Worm (Caenorhabditis elegans) whole organism, young adult: ENCODE data around the gene igeg-2.

Experiments
- K11D2.4 ChIP-seq: fragments of 200-800 bp; sonication (Bioruptor generic); IDR thresholded peaks from 2 replicates; pipeline ENCODE4 v1.3.6; 2022; ENCODE audit warnings: missing genetic modification reagents, missing genetic modification characterization, missing compliant biosample characterization
- attf-6 ChIP-seq: fragments of 200-800 bp; sonication (Bioruptor generic); IDR thresholded peaks from 2 replicates; pipeline ENCODE4 v1.3.6; 2022; ENCODE audit warnings: missing genetic modification reagents, missing genetic modification characterization, missing compliant biosample characterization
- ceh-58 ChIP-seq: fragments of 200-800 bp; sonication (Bioruptor generic); IDR thresholded peaks from 2 replicates; pipeline ENCODE4 v1.3.6; 2022; ENCODE audit warnings: missing genetic modification characterization, missing compliant biosample characterization

DNA sequence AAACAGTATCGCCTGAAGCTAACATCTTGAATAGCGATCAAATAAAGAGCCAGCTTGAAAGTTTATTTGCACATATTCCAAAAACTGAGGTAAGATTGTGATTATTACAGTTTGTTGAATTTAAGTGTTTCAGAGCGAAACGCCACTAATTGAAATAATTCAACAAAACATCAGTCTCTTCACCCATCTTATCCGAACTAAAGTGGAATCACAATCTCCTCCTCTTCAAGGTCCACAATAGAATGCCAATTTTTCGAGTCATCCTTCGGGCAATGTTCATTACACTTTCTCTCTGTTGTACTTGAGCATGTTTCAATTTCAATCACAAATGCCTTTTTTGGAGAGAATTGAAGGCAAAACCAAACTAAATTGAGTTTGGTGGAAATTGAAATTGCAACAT is 37.6 kb upstream of the igeg-2 start:
- TF ChIP-seq ceh-58 (no peak), K11D2.4 (GFP tag; lab: Robert Waterston, UW) (no peak), attf-6 (GFP tag; lab: Robert Waterston, UW) (no peak)
